Worm (Caenorhabditis elegans) whole organism, young adult: ENCODE data around the gene attf-4.
A peak's percentile ranks its signal among the peaks of the same experiment; 100 is the strongest.

ENCODE experiments used
- B0261.1 ChIP-seq: sonication (generic microtip); optimal IDR thresholded peaks from 2 replicates; lab custom pipeline; 2016; ENCODE audit warnings: mild to moderate bottlenecking, missing genetic modification characterization, moderate library complexity, missing compliant biosample characterization
- F33H1.4 ChIP-seq: fragments of 200-800 bp; sonication (Bioruptor generic); IDR thresholded peaks from 2 replicates; pipeline ENCODE4 v1.3.6; 2022; ENCODE audit warnings: missing genetic modification reagents, missing genetic modification characterization, missing compliant biosample characterization
- F37B4.10 ChIP-seq: fragments of 200-800 bp; sonication (Bioruptor generic); IDR thresholded peaks from 2 replicates; pipeline ENCODE4 v1.3.6; 2022; ENCODE audit warnings: missing genetic modification characterization, missing compliant biosample characterization
- F52B5.7 ChIP-seq: sonication (generic microtip); optimal IDR thresholded peaks from 2 replicates; lab custom pipeline; 2016; ENCODE audit warnings: mild to moderate bottlenecking, missing genetic modification characterization, missing compliant biosample characterization
- K12H6.12 ChIP-seq: fragments of 200-800 bp; sonication (Bioruptor generic); optimal IDR thresholded peaks from 2 replicates; lab custom pipeline; 2018; ENCODE audit warnings: mild to moderate bottlenecking, missing genetic modification characterization, missing compliant biosample characterization
- T07F8.4 ChIP-seq: sonication (generic microtip); optimal IDR thresholded peaks from 2 replicates; lab custom pipeline; 2016; ENCODE audit warnings: mild to moderate bottlenecking, missing genetic modification characterization, moderate library complexity, missing compliant biosample characterization
- Y53G8AR.9 ChIP-seq: fragments of 200-800 bp; sonication (Bioruptor generic); conservative IDR thresholded peaks from 2 replicates; pipeline ENCODE4 v1.3.6; 2022; ENCODE audit warnings: missing genetic modification reagents, missing genetic modification characterization, missing compliant biosample characterization
- Y79H2A.3 ChIP-seq: fragments of 200-800 bp; sonication (Bioruptor generic); conservative IDR thresholded peaks from 2 replicates; pipeline ENCODE4 v1.3.6; 2022; ENCODE audit warnings: missing genetic modification reagents, missing genetic modification characterization, missing compliant biosample characterization
- Y95B8A.8 ChIP-seq: fragments of 200-800 bp; sonication (Bioruptor generic); IDR thresholded peaks from 2 replicates; pipeline ENCODE4 v1.3.6; 2022; ENCODE audit warnings: missing genetic modification reagents, missing genetic modification characterization, missing compliant biosample characterization
- ZK185.1 ChIP-seq: sonication (generic microtip); optimal IDR thresholded peaks from 2 replicates; lab custom pipeline; 2016; ENCODE audit warnings: mild to moderate bottlenecking, missing genetic modification characterization, missing compliant biosample characterization; ENCODE audit not compliant: poor library complexity, severe bottlenecking
- aptf-2 ChIP-seq: fragments of 200-800 bp; sonication (Bioruptor generic); conservative IDR thresholded peaks from 2 replicates; pipeline ENCODE4 v1.3.6; 2022; ENCODE audit warnings: missing genetic modification reagents, missing genetic modification characterization, missing compliant biosample characterization
- athp-1 ChIP-seq: sonication (generic microtip); optimal IDR thresholded peaks from 2 replicates; lab custom pipeline; 2017; ENCODE audit warnings: mild to moderate bottlenecking, missing genetic modification characterization, missing compliant biosample characterization
- attf-5 ChIP-seq: fragments of 200-800 bp; sonication (Bioruptor generic); optimal IDR thresholded peaks from 2 replicates; lab custom pipeline; 2018; ENCODE audit warnings: mild to moderate bottlenecking, missing genetic modification characterization, missing compliant biosample characterization
- attf-6 ChIP-seq: fragments of 200-800 bp; sonication (Bioruptor generic); IDR thresholded peaks from 2 replicates; pipeline ENCODE4 v1.3.6; 2022; ENCODE audit warnings: missing genetic modification reagents, missing genetic modification characterization, missing compliant biosample characterization
- bed-1 ChIP-seq: fragments of 200-800 bp; sonication (Bioruptor generic); IDR thresholded peaks from 2 replicates; pipeline ENCODE4 v1.3.6; 2022; ENCODE audit warnings: missing genetic modification reagents, missing genetic modification characterization, missing compliant biosample characterization
- bed-2 ChIP-seq: fragments of 200-800 bp; sonication (Bioruptor generic); IDR thresholded peaks from 2 replicates; pipeline ENCODE4 v1.3.6; 2022; ENCODE audit warnings: missing genetic modification reagents, missing genetic modification characterization, missing compliant biosample characterization
- cebp-2 ChIP-seq: fragments of 200-800 bp; sonication (Bioruptor generic); IDR thresholded peaks from 2 replicates; pipeline ENCODE4 v1.3.6; 2022; ENCODE audit warnings: missing genetic modification characterization, missing compliant biosample characterization
- ceh-100 ChIP-seq: fragments of 200-800 bp; sonication (Bioruptor generic); IDR thresholded peaks from 2 replicates; pipeline ENCODE4 v1.3.6; 2022; ENCODE audit warnings: missing genetic modification reagents, missing genetic modification characterization, missing compliant biosample characterization
- ceh-27 ChIP-seq: fragments of 200-800 bp; sonication (Bioruptor generic); optimal IDR thresholded peaks from 2 replicates; lab custom pipeline; 2018; ENCODE audit warnings: mild to moderate bottlenecking, missing genetic modification characterization, moderate library complexity, missing compliant biosample characterization
- ceh-58 ChIP-seq: fragments of 200-800 bp; sonication (Bioruptor generic); IDR thresholded peaks from 2 replicates; pipeline ENCODE4 v1.3.6; 2022; ENCODE audit warnings: missing genetic modification characterization, missing compliant biosample characterization
- die-1 ChIP-seq: sonication (generic microtip); optimal IDR thresholded peaks from 2 replicates; lab custom pipeline; 2016; ENCODE audit warnings: missing genotype, mild to moderate bottlenecking, missing genetic modification characterization, missing compliant biosample characterization
- dox-1 ChIP-seq: fragments of 200-800 bp; sonication (Bioruptor generic); IDR thresholded peaks from 2 replicates; pipeline ENCODE4 v1.3.6; 2022; ENCODE audit warnings: missing genetic modification reagents, missing genetic modification characterization, missing compliant biosample characterization
- ets-4 ChIP-seq: fragments of 200-800 bp; sonication (Bioruptor generic); optimal IDR thresholded peaks from 2 replicates; lab custom pipeline; 2018; ENCODE audit warnings: mild to moderate bottlenecking, missing genetic modification characterization, missing compliant biosample characterization
- him-1 ChIP-seq: sonication (generic microtip); optimal IDR thresholded peaks from 2 replicates; lab custom pipeline; 2016; ENCODE audit warnings: missing genotype, missing genetic modification reagents, missing genetic modification characterization, missing compliant biosample characterization
- hmg-1.2 ChIP-seq: fragments of 200-800 bp; sonication (Bioruptor generic); IDR thresholded peaks from 2 replicates; pipeline ENCODE4 v1.3.6; 2022; ENCODE audit warnings: missing genetic modification reagents, missing genetic modification characterization, missing compliant biosample characterization
- hrde-1 ChIP-seq: sonication (generic microtip); optimal IDR thresholded peaks from 2 replicates; lab custom pipeline; 2016; ENCODE audit warnings: missing genetic modification characterization, mild to moderate bottlenecking, missing compliant biosample characterization, moderate library complexity, missing genotype, missing genetic modification reagents, borderline replicate concordance
- hsf-1 ChIP-seq: fragments of 200-800 bp; sonication (Bioruptor generic); IDR thresholded peaks from 2 replicates; pipeline ENCODE4 v1.3.6; 2022; ENCODE audit warnings: missing genetic modification reagents, missing genetic modification characterization, missing compliant biosample characterization
- lin-35 ChIP-seq, 3 experiments: fragments of 150-350 bp in 2 of 3; sonication (generic microtip) in 1 of 3; optimal IDR thresholded peaks; 2 replicates each; lab custom pipeline; 2014 to 2018; ENCODE audit warnings: missing biosample characterization in 3 of 3, missing genetic modification characterization in 3 of 3, missing genetic modification reagents in 3 of 3
- lsl-1 ChIP-seq: fragments of 200-800 bp; sonication (Bioruptor generic); optimal IDR thresholded peaks from 2 replicates; lab custom pipeline; 2018; ENCODE audit warnings: mild to moderate bottlenecking, missing genetic modification characterization, moderate library complexity, missing compliant biosample characterization
- madf-6 ChIP-seq: fragments of 200-800 bp; sonication (Bioruptor generic); IDR thresholded peaks from 2 replicates; pipeline ENCODE4 v1.3.6; 2022; ENCODE audit warnings: missing genetic modification reagents, missing genetic modification characterization, missing compliant biosample characterization
- nfyb-1 ChIP-seq: fragments of 200-800 bp; sonication (Bioruptor generic); IDR thresholded peaks from 2 replicates; pipeline ENCODE4 v1.3.6; 2022; ENCODE audit warnings: missing genetic modification reagents, missing genetic modification characterization, missing compliant biosample characterization
- nhr-120 ChIP-seq: fragments of 200-800 bp; sonication (Bioruptor generic); IDR thresholded peaks from 2 replicates; pipeline ENCODE4 v1.3.6; 2022; ENCODE audit warnings: missing genetic modification characterization, missing compliant biosample characterization
- nhr-80 ChIP-seq: sonication (generic microtip); optimal IDR thresholded peaks from 2 replicates; lab custom pipeline; 2016; ENCODE audit warnings: missing genetic modification characterization, missing compliant biosample characterization
- nhr-90 ChIP-seq: sonication (generic microtip); optimal IDR thresholded peaks from 2 replicates; lab custom pipeline; 2016; ENCODE audit warnings: missing genotype, mild to moderate bottlenecking, missing genetic modification characterization, missing compliant biosample characterization
- rec-8 ChIP-seq, 2 experiments: sonication (generic microtip); optimal IDR thresholded peaks; 2 replicates each; lab custom pipeline; 2016; ENCODE audit warnings: mild to moderate bottlenecking in 2 of 2, missing genetic modification characterization in 2 of 2, missing genetic modification reagents in 2 of 2, missing genotype in 2 of 2, missing biosample characterization in 1 of 2, missing compliant biosample characterization in 1 of 2, moderate library complexity in 1 of 2
- snpc-1.1 ChIP-seq: sonication (generic microtip); optimal IDR thresholded peaks from 2 replicates; lab custom pipeline; 2017; ENCODE audit warnings: missing genetic modification characterization, mild to moderate bottlenecking, missing compliant biosample characterization, antibody characterized with exemption, moderate library complexity, missing genotype, missing genetic modification reagents; ENCODE audit not compliant: insufficient read depth
- somi-1 ChIP-seq: fragments of 200-800 bp; sonication (Bioruptor generic); optimal IDR thresholded peaks from 2 replicates; lab custom pipeline; 2018; ENCODE audit warnings: mild to moderate bottlenecking, missing genetic modification characterization, missing compliant biosample characterization
- tbp1 ChIP-seq: fragments of 200-800 bp; sonication (Bioruptor generic); optimal IDR thresholded peaks from 2 replicates; lab custom pipeline; 2018; ENCODE audit warnings: mild to moderate bottlenecking, missing genetic modification characterization, missing compliant biosample characterization
- xnd-1 ChIP-seq: sonication (generic microtip); optimal IDR thresholded peaks from 2 replicates; lab custom pipeline; 2016; ENCODE audit warnings: missing genotype, missing genetic modification reagents, missing genetic modification characterization, missing compliant biosample characterization
- ztf-25 ChIP-seq: fragments of 200-800 bp; sonication (Bioruptor generic); IDR thresholded peaks from 2 replicates; pipeline ENCODE4 v1.3.6; 2022; ENCODE audit warnings: missing genetic modification reagents, missing genetic modification characterization, missing compliant biosample characterization
- ztf-6 ChIP-seq: fragments of 200-800 bp; sonication (Bioruptor generic); IDR thresholded peaks from 2 replicates; pipeline ENCODE4 v1.3.6; 2022; ENCODE audit warnings: missing genetic modification reagents, missing genetic modification characterization, missing compliant biosample characterization

The attf-4 gene

ce11 chrIII:6116281-6116886 lies 36.0 kb downstream of the attf-4 start, which contains the start of gene nmt-1:
nmt-1 (minus strand) TSS chrIII:6116331.
- TF ChIP-seq F33H1.4 (GFP tag; lab: Robert Waterston, UW) (peak; percentile 31), bed-2 (GFP tag; lab: Robert Waterston, UW) (no peak), somi-1 (GFP tag; lab: Kevin White, UChicago) (no peak), Y95B8A.8 (GFP tag; lab: Robert Waterston, UW) (no peak), hmg-1.2 (peak; percentile 90), madf-6 (GFP tag; lab: Robert Waterston, UW) (peak; percentile 54; the same call in 1 of the 2 replicates), lsl-1 (GFP tag; lab: Kevin White, UChicago) (peak; percentile 30), Y53G8AR.9 (GFP tag; lab: Robert Waterston, UW) (no peak), ceh-27 (GFP tag; lab: Kevin White, UChicago) (peak; percentile 16), snpc-1.1 (tag; lab: Kevin White, UChicago) (peak; percentile 25), Y79H2A.3 (GFP tag; lab: Robert Waterston, UW) (no peak), dox-1 (GFP tag; lab: Robert Waterston, UW) (0 out of 2 replicates have a peak, but pooled peaks have one; percentile 10)
- TF ChIP-seq, all 124 proteins: peak for 7

- TF ChIP-seq nhr-80 (tag; lab: Kevin White, UChicago) (peak; percentile 84), ceh-58 (no peak)
Measured at ce11 chrIII:6116981-6117380, 36.6 kb downstream of the attf-4 start.

- no peak for TF ChIP-seq aptf-2
- TF ChIP-seq B0261.1 (tag; lab: Kevin White, UChicago): no peak
- TF ChIP-seq attf-6 (GFP tag; lab: Robert Waterston, UW): no peak
- TF ChIP-seq ztf-6 (GFP tag; lab: Robert Waterston, UW): no peak
- TF ChIP-seq hsf-1 (GFP tag; lab: Robert Waterston, UW): no peak
- TF ChIP-seq die-1: no peak
- no peak for TF ChIP-seq ets-4 (GFP tag; lab: Kevin White, UChicago)
- TF ChIP-seq xnd-1 (tag; lab: Kevin White, UChicago): no peak
- TF ChIP-seq attf-5 (GFP tag; lab: Kevin White, UChicago): no peak
- no peak for TF ChIP-seq nhr-90 (tag; lab: Kevin White, UChicago)
- TF ChIP-seq rec-8 (tag; optimal IDR thresholded peaks at IDR 0.05; lab: Kevin White, UChicago): no peak
- no peak for TF ChIP-seq F52B5.7 (tag; lab: Kevin White, UChicago)
Measured at ce11 chrIII:6118320-6118719, 38.0 kb downstream of the attf-4 start, which contains the start of gene kin-18. kin-18 (plus strand) TSS chrIII:6118620.

- TF ChIP-seq F37B4.10 (GFP tag; lab: Robert Waterston, UW) (no peak), athp-1 (no peak), ets-4 (GFP tag; lab: Kevin White, UChicago) (no peak), xnd-1 (tag; lab: Kevin White, UChicago) (no peak), ZK185.1 (tag; lab: Kevin White, UChicago) (no peak), nhr-120 (GFP tag; lab: Robert Waterston, UW) (no peak)
Measured at ce11 chrIII:6120990-6121389, 40.6 kb downstream of the attf-4 start.

ce11 chrIII:6123647-6124046 lies 43.3 kb downstream of the attf-4 start:
- TF ChIP-seq tbp1 (GFP tag; lab: Kevin White, UChicago): peak; percentile 14
- TF ChIP-seq cebp-2 (GFP tag; lab: Robert Waterston, UW): 0 out of 2 replicates have a peak, but pooled peaks have one; percentile 28
- peak; percentile 6 for TF ChIP-seq K12H6.12 (tag; lab: Kevin White, UChicago)
- peak; percentile 42 for TF ChIP-seq him-1 (tag; lab: Kevin White, UChicago)
- 0 out of 2 replicates have a peak, but pooled peaks have one; percentile 9 for TF ChIP-seq ztf-25 (GFP tag; lab: Robert Waterston, UW)
- no peak for TF ChIP-seq nfyb-1
- TF ChIP-seq lin-35 (GFP tag; optimal IDR thresholded peaks at IDR 0.05; lab: Kevin White, UChicago): peak in 1 of 3 experiments; percentile 62
- no peak for TF ChIP-seq bed-1 (GFP tag; lab: Robert Waterston, UW)
- peak; percentile 18 for TF ChIP-seq hrde-1 (tag; lab: Kevin White, UChicago)
- no peak for TF ChIP-seq T07F8.4 (tag; lab: Kevin White, UChicago)
- TF ChIP-seq attf-6 (GFP tag; lab: Robert Waterston, UW): 0 out of 2 replicates have a peak, but pooled peaks have one; percentile 18
- 0 out of 2 replicates have a peak, but pooled peaks have one; percentile 11 for TF ChIP-seq ceh-100 (GFP tag; lab: Robert Waterston, UW)
